Worm (Caenorhabditis elegans) whole organism, L3 larva: ENCODE measurements around the gene set-15.

Experiments
- R02D3.7 ChIP-seq: fragments of 150-350 bp; optimal IDR thresholded peaks from 2 replicates; lab custom pipeline; 2014; ENCODE audit warnings: missing biosample characterization, missing genetic modification characterization
- ZK546.5 ChIP-seq: sonication (generic microtip); optimal IDR thresholded peaks from 2 replicates; lab custom pipeline; 2017; ENCODE audit warnings: missing biosample characterization, missing genetic modification characterization
- ceh-16 ChIP-seq: sonication (generic microtip); optimal IDR thresholded peaks from 2 replicates; lab custom pipeline; 2017; ENCODE audit warnings: missing biosample characterization, missing genetic modification characterization
- ceh-28 ChIP-seq: fragments of 150-350 bp; optimal IDR thresholded peaks from 2 replicates; lab custom pipeline; 2014; ENCODE audit warnings: missing biosample characterization, missing genetic modification reagents, missing genetic modification characterization
- ceh-82 ChIP-seq: fragments of 150-350 bp; optimal IDR thresholded peaks from 2 replicates; lab custom pipeline; 2014; ENCODE audit warnings: missing biosample characterization, missing genetic modification characterization
- egl-27 ChIP-seq: sonication (generic microtip); optimal IDR thresholded peaks from 4 replicates; lab custom pipeline; 2017; ENCODE audit warnings: missing biosample characterization, missing genetic modification reagents, missing genetic modification characterization
- elt-1 ChIP-seq: fragments of 150-350 bp; optimal IDR thresholded peaks from 2 replicates; lab custom pipeline; 2014; ENCODE audit warnings: missing biosample characterization, missing genetic modification characterization
- elt-2 ChIP-seq: sonication (generic microtip); optimal IDR thresholded peaks from 2 replicates; lab custom pipeline; 2016; ENCODE audit warnings: missing genetic modification reagents, mild to moderate bottlenecking, missing genetic modification characterization, missing compliant biosample characterization
- fkh-10 ChIP-seq: sonication (generic microtip); optimal IDR thresholded peaks from 2 replicates; lab custom pipeline; 2017; ENCODE audit warnings: missing biosample characterization, missing genetic modification reagents, missing genetic modification characterization
- hmg-11 ChIP-seq: sonication (generic microtip); optimal IDR thresholded peaks from 2 replicates; lab custom pipeline; 2016; ENCODE audit warnings: missing genetic modification characterization, missing compliant biosample characterization
- jun-1 ChIP-seq: fragments of 150-350 bp; optimal IDR thresholded peaks from 2 replicates; lab custom pipeline; 2014; ENCODE audit warnings: missing biosample characterization, missing genetic modification reagents, missing genetic modification characterization
- lin-15B ChIP-seq: fragments of 150-350 bp; optimal IDR thresholded peaks from 2 replicates; lab custom pipeline; 2014; ENCODE audit warnings: missing biosample characterization, missing genetic modification characterization
- lin-39 ChIP-seq: fragments of 150-350 bp; optimal IDR thresholded peaks from 2 replicates; lab custom pipeline; 2018; ENCODE audit warnings: missing biosample characterization, missing genetic modification reagents, missing genetic modification characterization
- lsy-12 ChIP-seq: sonication (generic microtip); optimal IDR thresholded peaks from 2 replicates; lab custom pipeline; 2016; ENCODE audit warnings: mild to moderate bottlenecking, missing genetic modification characterization, missing compliant biosample characterization
- nfya-1 ChIP-seq: sonication (generic microtip); optimal IDR thresholded peaks from 2 replicates; lab custom pipeline; 2017; ENCODE audit warnings: missing genetic modification characterization, mild to moderate bottlenecking, missing compliant biosample characterization, antibody characterized with exemption, moderate library complexity; ENCODE audit not compliant: insufficient read depth
- nhr-11 ChIP-seq: fragments of 150-350 bp; optimal IDR thresholded peaks from 2 replicates; lab custom pipeline; 2014; ENCODE audit warnings: missing biosample characterization, missing genetic modification characterization
- nhr-23 ChIP-seq: fragments of 150-350 bp; optimal IDR thresholded peaks from 2 replicates; lab custom pipeline; 2014; ENCODE audit warnings: missing biosample characterization, missing genetic modification reagents, missing genetic modification characterization
- nhr-237 ChIP-seq: fragments of 150-350 bp; optimal IDR thresholded peaks from 2 replicates; lab custom pipeline; 2014; ENCODE audit warnings: missing biosample characterization, missing genetic modification characterization
- nhr-25 ChIP-seq: sonication (generic microtip); optimal IDR thresholded peaks from 2 replicates; lab custom pipeline; 2017; ENCODE audit warnings: missing biosample characterization, missing genetic modification characterization
- nhr-43 ChIP-seq: sonication (generic microtip); optimal IDR thresholded peaks from 2 replicates; lab custom pipeline; 2016; ENCODE audit warnings: mild to moderate bottlenecking, missing genetic modification characterization, missing compliant biosample characterization; ENCODE audit not compliant: poor library complexity, severe bottlenecking
- nhr-67 ChIP-seq: fragments of 150-350 bp; optimal IDR thresholded peaks from 2 replicates; lab custom pipeline; 2014; ENCODE audit warnings: missing biosample characterization, missing genetic modification characterization
- nhr-77 ChIP-seq: fragments of 150-350 bp; optimal IDR thresholded peaks from 2 replicates; lab custom pipeline; 2014; ENCODE audit warnings: missing biosample characterization, missing genetic modification characterization
- pha-4 ChIP-seq: fragments of 150-350 bp; optimal IDR thresholded peaks from 2 replicates; lab custom pipeline; 2014; ENCODE audit warnings: missing biosample characterization, missing genetic modification reagents, missing genetic modification characterization
- sea-2 ChIP-seq: fragments of 150-350 bp; sonication (generic microtip); optimal IDR thresholded peaks from 4 replicates; lab custom pipeline; 2014; ENCODE audit warnings: missing biosample characterization, missing genetic modification reagents, missing genetic modification characterization
- snpc-4 ChIP-seq: fragments of 150-350 bp; optimal IDR thresholded peaks from 2 replicates; lab custom pipeline; 2014; ENCODE audit warnings: missing biosample characterization, missing genetic modification characterization
- tbx-2 ChIP-seq: sonication (generic microtip); optimal IDR thresholded peaks from 2 replicates; lab custom pipeline; 2016; ENCODE audit warnings: mild to moderate bottlenecking, missing genetic modification characterization, missing compliant biosample characterization
- unc-39 ChIP-seq: sonication (generic microtip); optimal IDR thresholded peaks from 4 replicates; lab custom pipeline; 2017; ENCODE audit warnings: missing biosample characterization, missing genetic modification characterization
- ztf-4 ChIP-seq: fragments of 150-350 bp; optimal IDR thresholded peaks from 2 replicates; lab custom pipeline; 2014; ENCODE audit warnings: missing biosample characterization, missing genetic modification characterization

set-15 gene

DNA sequence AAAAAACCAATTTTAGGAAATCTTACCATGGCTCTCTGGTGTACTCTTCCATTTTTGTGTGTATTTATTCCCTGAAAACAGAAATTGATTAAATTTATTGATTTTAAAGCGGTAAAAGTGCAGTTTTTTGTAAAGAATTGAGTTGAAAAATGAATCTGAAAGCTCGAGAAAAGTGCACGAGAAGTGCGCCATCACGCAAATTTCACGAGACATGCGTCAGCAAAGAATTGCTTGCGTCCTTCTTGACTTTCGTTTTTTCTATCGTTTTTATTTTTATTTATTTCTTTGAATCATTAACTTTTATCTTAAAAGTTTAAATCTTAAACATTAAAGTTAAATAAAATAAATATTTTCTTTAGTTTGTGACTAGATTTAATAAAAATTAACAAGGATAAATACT, 34.6 kb downstream of the set-15 start, which contains the start of gene timm-17B.1 (continued):
- TF ChIP-seq egl-27 (tag; lab: Kevin White, UChicago), result no peak
- TF ChIP-seq nhr-237, result no peak
- no peak for TF ChIP-seq sea-2 (GFP tag; lab: Kevin White, UChicago)
- peak; percentile 21 for TF ChIP-seq lsy-12 (tag; lab: Kevin White, UChicago)
- TF ChIP-seq nhr-11, result no peak
- TF ChIP-seq elt-1, result no peak
- no peak for TF ChIP-seq lin-39
- peak; percentile 81 for TF ChIP-seq nfya-1
- no peak for TF ChIP-seq nhr-67 (tag; lab: Kevin White, UChicago)
- TF ChIP-seq ceh-28 (tag; lab: Kevin White, UChicago), result peak; percentile 57
- no peak for TF ChIP-seq fkh-10 (GFP tag; lab: Kevin White, UChicago)
- TF ChIP-seq R02D3.7 (tag; lab: Kevin White, UChicago), result peak; percentile 73
- no peak for TF ChIP-seq ceh-82
- peak; percentile 25 for TF ChIP-seq elt-2 (tag; lab: Kevin White, UChicago)
- no peak for TF ChIP-seq jun-1 (tag; lab: Kevin White, UChicago)

ce11 chrIV:4744167-4744566, 35.9 kb downstream of the set-15 start, which contains the start of gene hoe-1:
hoe-1 (minus strand) TSS chrIV:4744267.
- TF ChIP-seq nhr-25 (tag; lab: Kevin White, UChicago) (no peak), lin-15B (tag; lab: Kevin White, UChicago) (no peak), jun-1 (tag; lab: Kevin White, UChicago) (no peak), hmg-11 (no peak)

- no peak for TF ChIP-seq tbx-2 (tag; lab: Kevin White, UChicago)
- TF ChIP-seq nhr-25 (tag; lab: Kevin White, UChicago), result no peak
- no peak for TF ChIP-seq nfya-1
- no peak for TF ChIP-seq fkh-10 (GFP tag; lab: Kevin White, UChicago)
- no peak for TF ChIP-seq ZK546.5 (tag; lab: Kevin White, UChicago)
- TF ChIP-seq, all 47 proteins: peak for 0
Observed at ce11 chrIV:4742480-4742879, 37.5 kb downstream of the set-15 start.

ce11 chrIV:4737258-4737657, 42.8 kb downstream of the set-15 start, which contains the start of gene fbxb-78:
fbxb-78 (plus strand) TSS chrIV:4737558.
- TF ChIP-seq ztf-4 (tag; lab: Kevin White, UChicago) (no peak), fkh-10 (GFP tag; lab: Kevin White, UChicago) (no peak), ceh-16 (tag; lab: Kevin White, UChicago) (no peak), unc-39 (tag; lab: Kevin White, UChicago) (no peak)

- TF ChIP-seq ceh-82 (peak; percentile 10), nhr-11 (peak; percentile 73), nhr-23 (tag; lab: Kevin White, UChicago) (peak; percentile 83), elt-2 (tag; lab: Kevin White, UChicago) (peak; percentile 79), tbx-2 (tag; lab: Kevin White, UChicago) (peak; percentile 88), pha-4 (tag; lab: Kevin White, UChicago) (peak; percentile 22), lin-15B (tag; lab: Kevin White, UChicago) (peak; percentile 84), nhr-77 (tag; lab: Kevin White, UChicago) (peak; percentile 60), nhr-43 (tag; lab: Kevin White, UChicago) (peak; percentile 88), lsy-12 (tag; lab: Kevin White, UChicago) (peak; percentile 92), ceh-28 (tag; lab: Kevin White, UChicago) (peak; percentile 40), R02D3.7 (tag; lab: Kevin White, UChicago) (peak; percentile 84), nfya-1 (peak; percentile 72), ZK546.5 (tag; lab: Kevin White, UChicago) (peak; percentile 46), snpc-4 (tag; lab: Kevin White, UChicago) (peak; percentile 54), nhr-25 (tag; lab: Kevin White, UChicago) (peak; percentile 51), jun-1 (tag; lab: Kevin White, UChicago) (peak; percentile 10)
Observed at ce11 chrIV:4727935-4728334, 52.1 kb downstream of the set-15 start.
